Fruit fly (Drosophila melanogaster) S2 (cell line): Measurements from ENCODE around the gene CG32572.

ENCODE experiments used
- CG8478 ChIP-seq: fragments of >200 bp; optimal IDR thresholded peaks from 2 replicates; lab custom pipeline; 2018
- CTCF ChIP-seq, 2 experiments: fragments of >200 bp; optimal IDR thresholded peaks; 2 replicates each; lab custom pipeline; 2018

The CG32572 gene

DNA sequence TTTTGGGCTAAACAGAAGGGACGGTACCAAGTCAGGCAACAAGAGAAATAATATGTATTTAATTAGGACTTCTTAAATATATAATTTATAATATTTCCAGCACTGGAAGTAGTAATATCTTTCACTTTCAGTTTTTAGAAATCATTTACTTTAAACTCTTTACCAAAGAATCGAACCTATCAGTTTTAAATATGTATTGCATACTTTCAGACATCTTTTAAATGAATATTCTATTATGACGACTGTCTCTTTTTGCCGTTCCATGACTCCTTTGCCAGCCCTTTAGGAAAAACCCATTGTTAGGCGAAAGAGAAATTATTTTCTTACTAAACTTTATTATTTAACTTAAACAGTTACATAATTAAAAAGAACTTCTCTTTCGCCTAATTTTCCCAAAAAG is 36.7 kb downstream of the CG32572 start:
- TF ChIP-seq CTCF (optimal IDR thresholded peaks at IDR 0.05; lab: Kevin White, UChicago) (no peak), CG8478 (lab: Kevin White, UChicago) (no peak)

- TF ChIP-seq CG8478 (lab: Kevin White, UChicago) (no peak), CTCF (optimal IDR thresholded peaks at IDR 0.05; lab: Kevin White, UChicago) (no peak)
These were observed 39.6 kb downstream of the CG32572 start for dm6 chrX:16760542-16760941.

DNA sequence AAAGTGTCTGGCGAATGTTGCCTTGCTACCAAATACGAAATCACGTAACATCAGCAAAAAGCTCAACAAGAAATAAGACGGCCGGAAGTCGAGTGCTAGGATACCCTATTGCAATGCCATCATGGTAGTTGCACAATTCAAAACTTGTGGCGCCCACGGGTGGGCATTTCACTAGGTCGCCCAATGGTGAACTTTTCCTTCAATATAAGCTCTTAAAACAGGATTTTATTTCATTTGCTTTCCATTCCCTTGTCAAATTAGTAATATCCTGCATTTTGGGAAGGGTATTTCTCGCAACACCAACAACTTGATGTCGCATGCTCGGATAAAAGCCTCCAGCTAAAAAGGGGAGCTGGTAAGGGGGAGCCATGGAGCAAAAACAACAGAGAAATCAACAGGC is 40.5 kb downstream of the CG32572 start:
- TF ChIP-seq CTCF (optimal IDR thresholded peaks at IDR 0.05; lab: Kevin White, UChicago) (no peak), CG8478 (lab: Kevin White, UChicago) (no peak)

- TF ChIP-seq CTCF (optimal IDR thresholded peaks at IDR 0.05; lab: Kevin White, UChicago) (no peak), CG8478 (lab: Kevin White, UChicago) (no peak)
These were observed 44.0 kb downstream of the CG32572 start for dm6 chrX:16764955-16765354.

DNA sequence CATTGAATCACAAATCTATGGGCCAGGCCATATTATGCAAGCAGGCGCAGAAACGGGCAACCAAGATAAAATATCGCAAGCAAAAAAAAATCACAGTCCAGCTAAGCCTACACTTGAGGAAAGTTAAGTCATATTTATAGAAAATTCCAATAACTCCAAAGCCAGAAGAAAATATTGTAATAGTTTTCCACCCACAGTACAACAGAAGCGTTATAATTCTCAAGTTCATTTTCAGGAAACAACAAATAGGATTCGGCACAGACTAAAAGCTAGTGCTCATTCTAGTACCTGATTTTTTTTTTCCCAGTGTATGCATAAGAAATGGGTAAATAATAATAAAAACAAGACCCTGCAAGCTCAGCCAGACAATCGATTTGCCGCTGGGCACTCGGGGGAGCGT is 44.8 kb downstream of the CG32572 start:
- TF ChIP-seq CTCF (optimal IDR thresholded peaks at IDR 0.05; lab: Kevin White, UChicago) (no peak), CG8478 (lab: Kevin White, UChicago) (no peak)

DNA sequence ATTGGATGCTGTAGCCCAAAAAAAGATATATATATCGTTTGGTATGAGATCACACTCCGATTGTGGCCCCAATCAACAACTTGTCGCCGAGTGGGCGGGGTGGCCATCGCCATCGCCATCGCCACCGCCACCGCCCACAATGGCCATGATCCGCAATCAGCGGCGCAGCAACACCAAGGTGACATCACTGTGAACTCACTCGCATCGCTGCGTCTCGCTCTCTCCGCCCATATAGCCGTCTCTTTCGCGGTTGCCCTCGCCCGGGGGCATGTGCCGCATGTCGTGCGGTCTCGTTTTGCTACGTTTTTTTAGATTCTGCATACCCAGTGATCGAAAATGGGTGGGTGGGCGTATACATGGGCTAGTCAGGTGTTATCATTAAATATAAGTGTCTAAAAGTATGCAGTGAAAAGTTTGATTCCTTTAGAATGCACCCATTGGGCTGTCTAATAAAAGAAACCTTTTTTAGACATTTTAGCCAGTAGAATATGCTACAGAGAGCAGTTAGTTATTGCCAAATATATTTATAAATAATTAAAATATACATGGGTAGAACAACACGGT is 46.0 kb downstream of the CG32572 start:
- TF ChIP-seq CG8478 (lab: Kevin White, UChicago) = no peak

dm6 chrX:16768770-16769169 is 47.8 kb downstream of the CG32572 start:
- TF ChIP-seq CG8478 (lab: Kevin White, UChicago) (no peak), CTCF (optimal IDR thresholded peaks at IDR 0.05; lab: Kevin White, UChicago) (no peak)

DNA sequence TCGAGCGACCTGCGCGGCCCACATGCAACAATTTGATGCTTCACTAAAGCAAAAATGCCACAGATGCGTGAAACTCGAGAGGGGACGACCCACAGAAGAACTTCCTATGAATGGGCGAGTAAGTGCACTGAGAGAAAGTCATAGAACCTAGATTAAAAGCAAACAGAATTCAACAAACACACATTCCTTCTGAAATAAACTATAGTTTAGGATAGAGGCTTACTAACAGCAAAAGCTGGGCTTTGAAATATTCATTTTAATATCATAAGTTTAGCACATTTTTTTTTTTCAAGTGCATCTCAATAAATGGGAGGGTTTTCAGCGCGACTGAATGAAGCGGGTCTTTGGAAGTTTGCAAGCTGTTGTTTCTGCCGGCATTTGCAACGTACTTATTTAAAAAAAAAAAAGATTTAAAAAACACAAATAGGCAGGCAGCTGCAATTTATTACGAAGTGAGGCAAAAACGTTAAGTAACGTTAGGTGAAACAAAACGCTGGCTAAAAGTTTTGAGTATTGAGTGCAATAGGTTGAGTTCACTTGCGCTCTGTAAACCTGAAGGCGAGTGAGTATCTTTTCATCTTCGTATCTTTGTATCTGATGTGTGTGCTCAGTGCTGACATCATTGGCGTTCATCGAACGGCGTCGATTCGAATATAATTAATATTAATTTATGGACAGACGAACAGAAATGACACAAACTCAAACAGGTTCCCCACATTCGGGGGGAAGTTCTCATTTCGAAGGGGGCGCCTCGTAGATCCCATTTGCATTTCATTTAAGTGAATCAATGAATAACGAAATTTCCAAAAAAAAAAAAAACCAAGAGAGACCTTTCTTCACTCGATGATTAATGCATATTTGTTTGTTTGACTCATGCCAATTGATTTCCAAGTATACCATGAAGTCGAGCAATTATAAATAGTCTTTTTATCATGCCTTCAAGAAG is 52.2 kb downstream of the CG32572 start:
- no peak for TF ChIP-seq CTCF (optimal IDR thresholded peaks at IDR 0.05; lab: Kevin White, UChicago)
- TF ChIP-seq CG8478 (lab: Kevin White, UChicago) = no peak

- TF ChIP-seq CG8478 (lab: Kevin White, UChicago) = no peak
These were observed 53.4 kb downstream of the CG32572 start for dm6 chrX:16774201-16775061.

dm6 chrX:16775083-16775482 is 54.1 kb downstream of the CG32572 start:
- no peak for TF ChIP-seq CTCF (optimal IDR thresholded peaks at IDR 0.05; lab: Kevin White, UChicago)
- TF ChIP-seq CG8478 (lab: Kevin White, UChicago) = no peak
